Worm (Caenorhabditis elegans): ENCODE measurements around the gene str-246.
A peak's percentile ranks its signal among the peaks of the same experiment; 100 is the strongest.

Gene str-246

DNA sequence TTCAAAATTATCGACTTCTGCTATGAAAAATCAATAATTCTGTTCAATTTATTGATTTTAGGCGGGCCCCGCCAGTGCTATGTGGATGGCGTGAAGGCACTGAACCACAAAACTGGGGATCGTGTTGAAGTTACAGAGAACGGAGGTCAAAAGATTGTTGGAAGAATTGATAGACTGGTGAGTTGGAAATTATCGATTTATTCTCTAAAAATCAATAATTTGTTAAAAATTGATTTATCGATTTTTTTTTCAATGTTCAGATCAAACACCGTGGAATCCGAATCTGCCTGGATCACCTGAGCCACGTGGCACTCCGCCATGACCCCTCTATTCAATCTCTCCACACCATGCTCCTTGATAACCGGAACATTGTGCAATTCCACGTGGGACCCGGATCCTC lies 7.3 kb upstream of the str-246 start:
- TF ChIP-seq zip-4 (GFP tag; optimal IDR thresholded peaks at IDR 0.05) (no peak), egl-13 (tag; optimal IDR thresholded peaks at IDR 0.05) (no peak), egl-27 (tag; optimal IDR thresholded peaks at IDR 0.05) (no peak), ceh-88 (GFP tag; IDR thresholded peaks at IDR 0.05) (no peak), unc-130 (tag; optimal IDR thresholded peaks at IDR 0.05) (no peak), nhr-12 (tag; optimal IDR thresholded peaks at IDR 0.05) (no peak), ama-1 (optimal IDR thresholded peaks at IDR 0.05) (no peak), jun-1 (tag; optimal IDR thresholded peaks at IDR 0.05) (no peak), elt-2 (tag; optimal IDR thresholded peaks at IDR 0.05) (no peak)

DNA sequence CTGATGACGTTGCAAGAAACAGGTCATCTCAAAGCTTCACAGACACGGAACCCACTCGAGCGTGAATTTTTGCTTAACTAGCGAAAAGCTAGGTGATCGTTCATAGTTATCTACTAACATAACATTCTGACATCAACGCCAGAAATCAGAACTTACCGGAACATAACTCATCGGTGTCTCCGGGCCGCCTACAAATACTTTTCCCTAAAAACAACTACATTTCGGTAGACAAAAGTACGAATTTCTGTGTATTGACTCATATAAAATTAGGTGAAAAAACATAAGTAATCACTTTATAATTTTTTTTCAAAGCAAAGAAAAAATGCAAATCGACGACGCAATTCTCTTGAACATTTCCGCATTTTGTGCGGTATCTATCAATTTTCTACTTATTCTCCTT lies 3.3 kb upstream of the str-246 start, which contains the start of gene str-261:
str-261 (plus strand) TSS at position 301 of the 400 bp plus-strand sequence.
- no peak for TF ChIP-seq nhr-90 (tag; optimal IDR thresholded peaks at IDR 0.05; ENCODE audit: poor library complexity)
- no peak for TF ChIP-seq efl-1 (optimal IDR thresholded peaks at IDR 0.05)
- peak in 1 of 2 experiments; percentile 13 for TF ChIP-seq efl-1 (GFP tag; optimal IDR thresholded peaks at IDR 0.05 in 1 of 2)

DNA sequence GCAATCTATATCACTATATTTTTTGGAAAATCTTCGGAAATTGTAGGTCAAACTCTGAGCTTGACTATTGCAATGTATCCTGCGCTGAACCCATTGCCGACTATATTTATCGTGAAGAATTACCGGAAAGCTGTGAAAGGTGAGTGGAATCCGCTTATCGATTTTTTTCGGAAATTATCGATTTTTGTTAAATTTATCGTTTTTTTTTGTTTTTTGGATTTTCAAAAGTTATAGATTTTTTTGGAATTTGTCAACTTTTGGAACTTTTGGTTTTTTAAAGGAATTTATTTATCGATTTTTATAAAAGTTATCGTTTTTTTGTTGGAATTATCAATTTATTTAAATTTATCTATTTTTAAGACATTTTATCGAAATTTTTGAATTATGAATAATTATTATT lies 761 bp upstream of the str-246 start:
- TF ChIP-seq nhr-20 (tag; optimal IDR thresholded peaks at IDR 0.05) (no peak), aha-1 (tag; optimal IDR thresholded peaks at IDR 0.05) (no peak), ces-1 (GFP tag; optimal IDR thresholded peaks at IDR 0.05) (no peak), aly-2 (tag; optimal IDR thresholded peaks at IDR 0.05) (no peak), tlp-1 (tag; optimal IDR thresholded peaks at IDR 0.05) (no peak), nhr-90 (tag; optimal IDR thresholded peaks at IDR 0.05; ENCODE audit: poor library complexity) (no peak), ama-1 (optimal IDR thresholded peaks at IDR 0.05) (no peak), nhr-28 (tag; optimal IDR thresholded peaks at IDR 0.05) (no peak), C34B4.2 (tag; optimal IDR thresholded peaks at IDR 0.05) (no peak), mab-9 (GFP tag; IDR thresholded peaks at IDR 0.05) (no peak), ztf-4 (tag; optimal IDR thresholded peaks at IDR 0.05) (no peak)

DNA sequence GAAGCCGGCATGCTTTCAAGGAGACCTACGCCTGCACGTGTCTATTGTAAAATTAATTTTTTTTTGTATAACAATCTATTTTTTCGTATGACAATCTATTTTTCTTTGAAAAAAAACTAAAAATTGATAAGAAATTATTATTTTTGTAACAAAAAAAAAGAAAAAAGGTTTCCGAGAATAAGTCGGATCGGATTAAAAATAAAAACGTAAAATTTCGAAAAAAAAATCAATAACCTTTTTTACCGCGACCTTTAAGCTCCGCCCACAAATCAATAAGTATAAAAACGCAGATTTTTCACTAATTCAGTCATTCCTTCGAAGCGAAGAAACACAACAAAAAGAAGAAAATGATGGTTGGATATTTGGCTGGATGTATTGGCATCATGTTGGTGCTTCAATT lies 1.9 kb downstream of the str-246 start, which contains the start of gene W09D6.4:
W09D6.4 (plus strand) TSS at position 301 of the 400 bp plus-strand sequence.
- TF ChIP-seq elt-2 (tag; optimal IDR thresholded peaks at IDR 0.05) (no peak), C16A3.4 (tag; optimal IDR thresholded peaks at IDR 0.05) (no peak), unc-130 (tag; optimal IDR thresholded peaks at IDR 0.05) (no peak), elt-3 (tag; optimal IDR thresholded peaks at IDR 0.05) (no peak), mep-1 (tag; optimal IDR thresholded peaks at IDR 0.05) (no peak), vab-15 (tag; optimal IDR thresholded peaks at IDR 0.05) (no peak), nhr-71 (tag; optimal IDR thresholded peaks at IDR 0.05) (no peak), pax-3 (tag; optimal IDR thresholded peaks at IDR 0.05) (no peak), aha-1 (tag; optimal IDR thresholded peaks at IDR 0.05) (no peak), pag-3 (tag; optimal IDR thresholded peaks at IDR 0.05; ENCODE audit: borderline replicate concordance, insufficient read depth) (no peak), rnt-1 (tag; optimal IDR thresholded peaks at IDR 0.05) (no peak), irx-1 (tag; optimal IDR thresholded peaks at IDR 0.05) (no peak), ztf-11 (tag; optimal IDR thresholded peaks at IDR 0.05) (no peak)

DNA sequence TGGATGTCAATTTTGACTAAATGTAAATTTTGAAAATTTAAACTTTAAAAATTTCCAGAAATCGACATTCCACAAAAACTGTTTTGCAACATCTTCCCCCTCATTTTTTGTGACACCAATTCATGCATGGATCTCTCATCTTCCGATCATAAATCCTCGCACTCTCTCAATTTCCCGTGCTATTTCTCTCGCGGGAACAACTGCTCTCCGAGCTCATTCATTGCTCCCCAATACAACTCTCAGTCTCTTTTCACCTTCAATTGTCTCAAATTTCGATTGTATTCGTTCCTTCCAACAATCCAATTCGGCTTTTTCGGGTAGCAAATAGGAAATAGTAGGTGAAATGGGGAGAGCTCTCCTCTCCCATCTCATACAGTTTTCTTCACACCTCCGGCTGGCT lies 5.1 kb downstream of the str-246 start:
- TF ChIP-seq pag-3 (tag; optimal IDR thresholded peaks at IDR 0.05; ENCODE audit: borderline replicate concordance, insufficient read depth) (no peak), hlh-4 (tag; optimal IDR thresholded peaks at IDR 0.05) (no peak), nhr-11 (tag; optimal IDR thresholded peaks at IDR 0.05) (no peak), nhr-85 (tag) (peak; percentile 28), elt-2 (tag; optimal IDR thresholded peaks at IDR 0.05) (no peak), pax-3 (tag; optimal IDR thresholded peaks at IDR 0.05) (no peak), nhr-76 (tag; optimal IDR thresholded peaks at IDR 0.05) (no peak), mdl-1 (tag; optimal IDR thresholded peaks at IDR 0.05) (no peak), efl-1 (optimal IDR thresholded peaks at IDR 0.05) (no peak), efl-1 (GFP tag; optimal IDR thresholded peaks at IDR 0.05 in 1 of 2) (peak in 1 of 2 experiments; percentile 79), snu-23 (GFP tag; optimal IDR thresholded peaks at IDR 0.05) (no peak)

All from whole organism, L1 larva.